Fruit fly (Drosophila melanogaster): Measurements from ENCODE around the gene CG16753.

The CG16753 gene

dm6 chr3L:3077568-3078107 is 22.8 kb downstream of the CG16753 start:
- no peak for TF ChIP-seq CG8478 (optimal IDR thresholded peaks at IDR 0.05)
- TF ChIP-seq CTCF (optimal IDR thresholded peaks at IDR 0.05), result no peak

- TF ChIP-seq CG8478 (optimal IDR thresholded peaks at IDR 0.05) (no peak), CTCF (optimal IDR thresholded peaks at IDR 0.05) (no peak)
Observed at dm6 chr3L:3078398-3079155, 23.7 kb downstream of the CG16753 start.

- TF ChIP-seq CG8478 (optimal IDR thresholded peaks at IDR 0.05) (no peak), CTCF (optimal IDR thresholded peaks at IDR 0.05) (no peak)
Observed at dm6 chr3L:3079156-3079495, 24.2 kb downstream of the CG16753 start.

- TF ChIP-seq CG8478 (optimal IDR thresholded peaks at IDR 0.05) (no peak), CTCF (optimal IDR thresholded peaks at IDR 0.05) (no peak)
Observed at dm6 chr3L:3080084-3080994, 25.5 kb downstream of the CG16753 start.

- TF ChIP-seq CG8478 (optimal IDR thresholded peaks at IDR 0.05), result no peak
- TF ChIP-seq CTCF (optimal IDR thresholded peaks at IDR 0.05), result no peak
Observed at dm6 chr3L:3081146-3081872, 26.4 kb downstream of the CG16753 start.

- no peak for TF ChIP-seq CTCF (optimal IDR thresholded peaks at IDR 0.05)
- TF ChIP-seq CG8478 (optimal IDR thresholded peaks at IDR 0.05), result no peak
Observed at dm6 chr3L:3081966-3082516, 27.2 kb downstream of the CG16753 start.

dm6 chr3L:3083329-3084083 is 28.6 kb downstream of the CG16753 start:
- TF ChIP-seq CTCF (optimal IDR thresholded peaks at IDR 0.05) (no peak), CG8478 (optimal IDR thresholded peaks at IDR 0.05) (no peak)

- no peak for TF ChIP-seq CG8478 (optimal IDR thresholded peaks at IDR 0.05)
Observed at dm6 chr3L:3089012-3089411, 34.1 kb downstream of the CG16753 start.

- TF ChIP-seq CTCF (optimal IDR thresholded peaks at IDR 0.05) (no peak), CG8478 (optimal IDR thresholded peaks at IDR 0.05) (no peak)
Observed at dm6 chr3L:3090581-3091345, 35.9 kb downstream of the CG16753 start.

dm6 chr3L:3095590-3095989 is 40.7 kb downstream of the CG16753 start:
- no peak for TF ChIP-seq CG8478 (optimal IDR thresholded peaks at IDR 0.05)
- no peak for TF ChIP-seq CTCF (optimal IDR thresholded peaks at IDR 0.05)

dm6 chr3L:3096073-3096725 is 41.3 kb downstream of the CG16753 start:
- no peak for TF ChIP-seq CTCF (optimal IDR thresholded peaks at IDR 0.05)
- no peak for TF ChIP-seq CG8478 (optimal IDR thresholded peaks at IDR 0.05)

- TF ChIP-seq CG8478 (optimal IDR thresholded peaks at IDR 0.05) (no peak), CTCF (optimal IDR thresholded peaks at IDR 0.05) (no peak)
Observed at dm6 chr3L:3096726-3097597, 42.1 kb downstream of the CG16753 start.

All from S2 (cell line).